Worm (Caenorhabditis elegans) whole organism, early embryonic: Measurements from ENCODE around the gene Y42H9AR.4.

Experiments used
- B0310.2 ChIP-seq: sonication (generic microtip); optimal IDR thresholded peaks from 2 replicates; lab custom pipeline; 2016; ENCODE audit warnings: mild to moderate bottlenecking, missing genetic modification characterization, missing compliant biosample characterization
- F13C5.2 ChIP-seq: sonication (generic microtip); optimal IDR thresholded peaks from 2 replicates; lab custom pipeline; 2017; ENCODE audit warnings: mild to moderate bottlenecking, missing genetic modification characterization, inconsistent platforms, missing compliant biosample characterization
- aly-1 ChIP-seq: sonication (generic microtip); optimal IDR thresholded peaks from 2 replicates; lab custom pipeline; 2016; ENCODE audit warnings: missing genetic modification characterization, missing compliant biosample characterization
- ama-1 ChIP-seq: fragments of 150-350 bp; optimal IDR thresholded peaks from 2 replicates; lab custom pipeline; 2014
- ceh-13 ChIP-seq: fragments of 200-800 bp; sonication (Bioruptor generic); optimal IDR thresholded peaks from 2 replicates; lab custom pipeline; 2018; ENCODE audit warnings: mild to moderate bottlenecking, missing genetic modification characterization, missing compliant biosample characterization
- ceh-36 ChIP-seq: sonication (generic microtip); optimal IDR thresholded peaks from 2 replicates; lab custom pipeline; 2016; ENCODE audit warnings: missing genetic modification characterization, inconsistent platforms, missing compliant biosample characterization
- ets-7 ChIP-seq: sonication (generic microtip); optimal IDR thresholded peaks from 2 replicates; lab custom pipeline; 2016; ENCODE audit warnings: missing genotype, missing genetic modification characterization, missing compliant biosample characterization
- flt-1 ChIP-seq: fragments of 200-800 bp; sonication (Bioruptor generic); IDR thresholded peaks from 2 replicates; pipeline ENCODE4 v1.3.6; 2022; ENCODE audit warnings: missing genetic modification characterization, missing compliant biosample characterization
- hmbx-1 ChIP-seq: sonication (generic microtip); optimal IDR thresholded peaks from 2 replicates; lab custom pipeline; 2016; ENCODE audit warnings: mild to moderate bottlenecking, missing genetic modification characterization, missing compliant biosample characterization
- hmg-4 ChIP-seq: fragments of 200-800 bp; sonication (Bioruptor generic); optimal IDR thresholded peaks from 2 replicates; lab custom pipeline; 2018; ENCODE audit warnings: mild to moderate bottlenecking, missing genetic modification characterization, missing compliant biosample characterization
- hnd-1 ChIP-seq: sonication (generic microtip); optimal IDR thresholded peaks from 2 replicates; lab custom pipeline; 2016; ENCODE audit warnings: missing genetic modification characterization, missing compliant biosample characterization
- pes-1 ChIP-seq: fragments of 200-800 bp; sonication (Bioruptor generic); IDR thresholded peaks from 2 replicates; pipeline ENCODE4 v1.3.6; 2022; ENCODE audit warnings: missing genetic modification reagents, missing genetic modification characterization, missing compliant biosample characterization
- scrt-1 ChIP-seq: fragments of 200-800 bp; sonication (Bioruptor generic); IDR thresholded peaks from 2 replicates; pipeline ENCODE4 v1.3.6; 2022; ENCODE audit warnings: missing genetic modification characterization, missing compliant biosample characterization
- sea-1 ChIP-seq: fragments of 200-800 bp; sonication (Bioruptor generic); conservative IDR thresholded peaks from 2 replicates; pipeline ENCODE4 v1.3.6; 2022; ENCODE audit warnings: missing genetic modification characterization, missing compliant biosample characterization
- tbx-11 ChIP-seq: fragments of 200-800 bp; sonication (Bioruptor generic); IDR thresholded peaks from 2 replicates; pipeline ENCODE4 v1.3.6; 2022; ENCODE audit warnings: missing genetic modification characterization, missing compliant biosample characterization
- tbx-37 ChIP-seq: fragments of 200-800 bp; sonication (Bioruptor generic); conservative IDR thresholded peaks from 2 replicates; pipeline ENCODE4 v1.3.6; 2022; ENCODE audit warnings: missing genetic modification reagents, missing genetic modification characterization, missing compliant biosample characterization
- tra-4 ChIP-seq: sonication (generic microtip); optimal IDR thresholded peaks from 2 replicates; lab custom pipeline; 2017; ENCODE audit warnings: missing genetic modification characterization, missing compliant biosample characterization

The Y42H9AR.4 gene

ce11 chrIV:8112187-8112586 lies at the start of gene Y42H9AR.4:
TSS of gene Y42H9AR.4 (minus strand) at chrIV:8112218.
- TF ChIP-seq F13C5.2, result peak; percentile 27
- no peak for TF ChIP-seq flt-1

ce11 chrIV:8161774-8162173 lies 49.8 kb upstream of the Y42H9AR.4 start:
- no peak for TF ChIP-seq ama-1 (lab: Kevin White, UChicago)
- no peak for TF ChIP-seq ceh-13 (GFP tag; lab: Kevin White, UChicago)
- no peak for TF ChIP-seq flt-1
- TF ChIP-seq tbx-11 (GFP tag; lab: Robert Waterston, UW), result no peak
- no peak for TF ChIP-seq ceh-36 (tag; lab: Kevin White, UChicago)
- no peak for TF ChIP-seq tra-4 (tag; lab: Kevin White, UChicago)
- no peak for TF ChIP-seq F13C5.2
- TF ChIP-seq ets-7, result no peak
- TF ChIP-seq sea-1 (GFP tag; lab: Robert Waterston, UW), result no peak
- no peak for TF ChIP-seq hnd-1 (tag; lab: Kevin White, UChicago)
- TF ChIP-seq scrt-1 (GFP tag; lab: Robert Waterston, UW), result no peak
- TF ChIP-seq aly-1, result no peak
- TF ChIP-seq pes-1 (GFP tag; lab: Robert Waterston, UW), result no peak

- no peak for TF ChIP-seq tbx-11 (GFP tag; lab: Robert Waterston, UW)
- no peak for TF ChIP-seq ceh-13 (GFP tag; lab: Kevin White, UChicago)
- no peak for TF ChIP-seq B0310.2 (tag; lab: Kevin White, UChicago)
- TF ChIP-seq F13C5.2, result no peak
- no peak for TF ChIP-seq tbx-37
- no peak for TF ChIP-seq ama-1 (lab: Kevin White, UChicago)
- TF ChIP-seq tra-4 (tag; lab: Kevin White, UChicago), result no peak
Observed at ce11 chrIV:8159995-8160394, 48.0 kb upstream of the Y42H9AR.4 start.

- TF ChIP-seq tra-4 (tag; lab: Kevin White, UChicago) (no peak), tbx-11 (GFP tag; lab: Robert Waterston, UW) (no peak), F13C5.2 (no peak), hnd-1 (tag; lab: Kevin White, UChicago) (no peak), flt-1 (no peak), aly-1 (no peak)
Observed at ce11 chrIV:8159087-8159486, 47.1 kb upstream of the Y42H9AR.4 start, which contains the start of gene faah-1. TSS of gene faah-1 (plus strand) at chrIV:8159387.

- TF ChIP-seq tra-4 (tag; lab: Kevin White, UChicago) (no peak), pes-1 (GFP tag; lab: Robert Waterston, UW) (no peak), sea-1 (GFP tag; lab: Robert Waterston, UW) (no peak)
Observed at ce11 chrIV:8157161-8157560, 45.1 kb upstream of the Y42H9AR.4 start, which contains the start of gene B0218.5. TSS of gene B0218.5 (minus strand) at chrIV:8157261.

- TF ChIP-seq hmg-4 (GFP tag; lab: Kevin White, UChicago), result no peak
- TF ChIP-seq ama-1 (lab: Kevin White, UChicago), result no peak
- TF ChIP-seq flt-1, result no peak
- TF ChIP-seq F13C5.2, result no peak
- no peak for TF ChIP-seq aly-1
- TF ChIP-seq hmbx-1 (tag; lab: Kevin White, UChicago), result no peak
Observed at ce11 chrIV:8154966-8155365, 42.9 kb upstream of the Y42H9AR.4 start.

- TF ChIP-seq ceh-13 (GFP tag; lab: Kevin White, UChicago), result no peak
- TF ChIP-seq hnd-1 (tag; lab: Kevin White, UChicago), result no peak
- TF ChIP-seq F13C5.2, result no peak
- TF ChIP-seq flt-1, result no peak
- TF ChIP-seq sea-1 (GFP tag; lab: Robert Waterston, UW), result no peak
- no peak for TF ChIP-seq tra-4 (tag; lab: Kevin White, UChicago)
- TF ChIP-seq ceh-36 (tag; lab: Kevin White, UChicago), result no peak
- TF ChIP-seq ets-7, result no peak
- TF ChIP-seq tbx-37, result no peak
- no peak for TF ChIP-seq aly-1
- no peak for TF ChIP-seq hmg-4 (GFP tag; lab: Kevin White, UChicago)
Observed at ce11 chrIV:8153163-8153562, 41.1 kb upstream of the Y42H9AR.4 start.

ce11 chrIV:8152688-8153087 lies 40.7 kb upstream of the Y42H9AR.4 start:
- no peak for TF ChIP-seq pes-1 (GFP tag; lab: Robert Waterston, UW)
- TF ChIP-seq ets-7, result no peak
- TF ChIP-seq ceh-36 (tag; lab: Kevin White, UChicago), result no peak
- TF ChIP-seq ama-1 (lab: Kevin White, UChicago), result no peak
- no peak for TF ChIP-seq scrt-1 (GFP tag; lab: Robert Waterston, UW)
- TF ChIP-seq hnd-1 (tag; lab: Kevin White, UChicago), result no peak
- no peak for TF ChIP-seq flt-1
- no peak for TF ChIP-seq B0310.2 (tag; lab: Kevin White, UChicago)
- TF ChIP-seq ceh-13 (GFP tag; lab: Kevin White, UChicago), result no peak

ce11 chrIV:8152145-8152544 lies 40.1 kb upstream of the Y42H9AR.4 start, which contains the start of gene faah-2:
TSS of gene faah-2 (plus strand) at chrIV:8152445.
- TF ChIP-seq tra-4 (tag; lab: Kevin White, UChicago) (no peak), B0310.2 (tag; lab: Kevin White, UChicago) (no peak), hmg-4 (GFP tag; lab: Kevin White, UChicago) (no peak), ama-1 (lab: Kevin White, UChicago) (no peak), ceh-13 (GFP tag; lab: Kevin White, UChicago) (no peak), hmbx-1 (tag; lab: Kevin White, UChicago) (no peak), scrt-1 (GFP tag; lab: Robert Waterston, UW) (no peak), flt-1 (no peak), F13C5.2 (no peak), tbx-37 (no peak), tbx-11 (GFP tag; lab: Robert Waterston, UW) (no peak), ceh-36 (tag; lab: Kevin White, UChicago) (no peak)
